Worm (Caenorhabditis elegans) whole organism, mixed stage, embryonic: ENCODE measurements around the gene W03A5.2.

Experiments used
- sptf-1 ChIP-seq: sonication (generic microtip); optimal IDR thresholded peaks from 2 replicates; lab custom pipeline; 2017; ENCODE audit warnings: mild to moderate bottlenecking, missing genetic modification characterization, moderate library complexity, missing compliant biosample characterization
- unc-39 ChIP-seq: fragments of 150-350 bp; optimal IDR thresholded peaks from 2 replicates; lab custom pipeline; 2014; ENCODE audit warnings: missing biosample characterization, missing genetic modification characterization

- TF ChIP-seq sptf-1: no peak
- TF ChIP-seq unc-39: no peak
Measured at ce11 chrIII:5380554-5380953, 25.3 kb upstream of the W03A5.2 start.
